Fruit fly (Drosophila melanogaster) whole organism: ENCODE results near the gene Slimp.

ENCODE experiments used
- CG8478 ChIP-seq: fragments of >200 bp; optimal IDR thresholded peaks from 2 replicates; lab custom pipeline; 2018; ENCODE audit warnings: inconsistent platforms
- Dll ChIP-seq: fragments of >200 bp; optimal IDR thresholded peaks from 2 replicates; lab custom pipeline; 2017
- EcR ChIP-seq, 2 experiments: fragments of >200 bp; optimal IDR thresholded peaks; 2 replicates each; lab custom pipeline; 2017; ENCODE audit warnings: missing biosample characterization in 2 of 2, missing genetic modification characterization in 2 of 2, missing genetic modification reagents in 2 of 2
- pan ChIP-seq: fragments of >200 bp; optimal IDR thresholded peaks from 2 replicates; lab custom pipeline; 2017
- psq ChIP-seq: fragments of >200 bp; optimal IDR thresholded peaks from 2 replicates; lab custom pipeline; 2017
- usp ChIP-seq: fragments of >200 bp; optimal IDR thresholded peaks from 2 replicates; lab custom pipeline; 2017; ENCODE audit warnings: missing biosample characterization, missing genetic modification characterization, mixed read lengths

Gene Slimp

DNA sequence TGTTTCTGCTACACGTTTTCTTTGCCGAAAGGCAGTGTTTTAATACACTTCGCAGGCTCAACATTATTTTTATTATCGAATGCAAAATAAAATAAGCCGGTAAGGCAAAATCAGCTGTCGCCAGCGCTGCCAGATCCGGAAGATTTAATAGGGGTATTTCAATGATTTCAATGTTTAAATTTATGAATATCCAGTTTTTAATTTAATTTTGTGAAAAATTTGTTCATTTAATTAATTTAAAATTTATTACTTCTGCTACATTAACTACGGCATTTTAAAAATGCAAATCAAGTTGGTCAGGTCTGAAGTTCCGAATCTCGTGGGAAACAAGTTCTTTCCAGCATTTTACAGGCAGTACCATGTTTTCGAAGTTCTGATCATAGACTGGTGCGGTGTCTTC is at the start of gene Slimp:
TSS of gene Slimp (minus strand) at position 130 of the 400 bp plus-strand sequence.
- TF ChIP-seq CG8478 (lab: Kevin White, UChicago) = no peak
- TF ChIP-seq Dll (lab: Kevin White, UChicago) = no peak
- no peak for TF ChIP-seq pan (lab: Kevin White, UChicago)
- no peak for TF ChIP-seq usp (GFP tag; lab: Kevin White, UChicago)

DNA sequence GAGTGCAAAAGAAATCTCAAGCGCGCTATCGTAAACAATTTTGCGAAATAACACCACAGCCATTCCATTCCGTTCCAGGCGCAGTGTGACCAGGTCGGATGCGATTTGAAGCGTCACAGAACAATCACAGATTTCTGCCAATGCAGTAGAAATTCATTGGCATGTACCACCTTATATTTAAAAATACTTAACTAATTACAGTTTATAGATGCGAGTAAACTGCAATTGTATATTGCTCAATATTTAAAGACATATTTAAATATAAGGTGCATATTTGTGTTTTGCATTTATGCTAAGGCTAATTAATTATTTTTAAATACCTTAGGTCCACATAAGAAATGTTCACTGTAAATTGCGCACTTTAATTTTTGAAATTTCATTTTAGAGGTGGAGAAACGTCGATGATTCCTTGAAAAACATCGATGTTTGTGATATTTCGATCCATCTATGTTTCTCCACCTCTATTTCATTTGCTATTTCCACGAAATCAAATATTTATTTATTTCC is 44.7 kb upstream of the Slimp start, which contains the start of the genes SMC6 and CG6204:
TSS of gene SMC6 (minus strand) at position 51 of the 507 bp plus-strand sequence.
TSS of gene CG6204 (plus strand) at position 460 of the 507 bp plus-strand sequence.
- TF ChIP-seq EcR (GFP tag; optimal IDR thresholded peaks at IDR 0.05; lab: Kevin White, UChicago) = no peak
- no peak for TF ChIP-seq psq (lab: Kevin White, UChicago)
- TF ChIP-seq Dll (lab: Kevin White, UChicago) = no peak
- no peak for TF ChIP-seq usp (GFP tag; lab: Kevin White, UChicago)
- TF ChIP-seq pan (lab: Kevin White, UChicago) = no peak
- TF ChIP-seq CG8478 (lab: Kevin White, UChicago) = no peak

DNA sequence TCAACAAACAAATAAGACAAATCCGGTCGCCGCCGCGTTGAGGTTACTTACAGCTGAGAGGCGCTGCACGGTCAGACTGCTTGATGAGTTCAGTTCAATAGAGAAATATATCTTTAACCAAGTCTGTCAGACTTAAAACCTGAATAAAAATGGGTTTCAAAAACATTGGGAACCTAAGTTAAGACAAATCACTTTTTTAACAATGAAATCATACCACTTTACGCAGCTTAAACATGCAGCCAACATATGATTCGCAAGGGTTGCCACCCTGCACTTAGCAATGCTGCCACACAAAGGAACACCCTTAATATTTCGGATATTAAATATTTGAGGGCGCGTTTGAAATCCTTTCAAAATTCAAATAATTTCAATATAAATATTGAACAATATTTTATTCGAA is 39.9 kb upstream of the Slimp start, which contains the start of gene CG5515:
TSS of gene CG5515 (minus strand) at position 278 of the 400 bp plus-strand sequence.
- TF ChIP-seq psq (lab: Kevin White, UChicago) = no peak
- no peak for TF ChIP-seq EcR (GFP tag; optimal IDR thresholded peaks at IDR 0.05; lab: Kevin White, UChicago)
- TF ChIP-seq pan (lab: Kevin White, UChicago) = no peak

DNA sequence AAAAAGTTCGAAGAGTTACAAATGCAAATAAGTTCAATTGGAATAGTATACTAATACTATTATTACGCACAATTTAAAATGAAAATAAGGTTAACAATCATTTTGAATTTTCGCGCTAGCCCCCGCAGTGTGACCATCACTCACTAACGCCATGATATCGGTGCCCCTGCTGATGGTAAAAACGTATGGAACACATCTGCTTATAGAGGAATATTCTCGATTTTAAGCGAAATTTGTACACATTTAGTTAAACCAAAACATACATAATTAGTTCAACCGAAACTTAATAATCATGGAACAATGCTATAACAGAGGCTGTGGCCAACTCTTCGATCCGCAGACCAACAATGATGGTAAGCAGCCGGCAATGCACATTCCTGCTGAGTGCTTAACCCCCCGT is 37.4 kb upstream of the Slimp start, which contains the start of gene mora:
TSS of gene mora (plus strand) at position 172 of the 400 bp plus-strand sequence.
- TF ChIP-seq Dll (lab: Kevin White, UChicago) = no peak

DNA sequence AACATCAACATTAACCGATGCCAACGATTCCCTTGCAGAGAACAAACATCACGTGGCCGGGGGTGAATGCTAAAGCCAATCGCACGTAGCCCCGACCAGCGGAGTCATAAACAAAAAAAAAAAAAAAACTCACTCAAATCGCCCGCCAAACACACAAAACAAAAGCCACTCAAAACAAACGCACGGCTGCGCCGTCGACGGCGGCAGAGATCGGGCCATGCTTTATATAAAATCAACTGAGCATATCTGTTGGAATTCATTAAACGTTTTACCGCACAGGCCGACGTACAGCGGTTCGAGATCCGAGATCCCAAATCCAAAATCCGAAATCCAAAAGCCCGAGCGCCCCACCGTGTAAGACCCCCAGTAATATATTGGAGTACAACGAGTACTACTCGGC is 23.6 kb upstream of the Slimp start, which contains the start of gene CG13606:
TSS of gene CG13606 (plus strand) at position 250 of the 400 bp plus-strand sequence.
- no peak for TF ChIP-seq pan (lab: Kevin White, UChicago)
- TF ChIP-seq usp (GFP tag; lab: Kevin White, UChicago) = no peak
- TF ChIP-seq Dll (lab: Kevin White, UChicago) = no peak
- TF ChIP-seq EcR (GFP tag; optimal IDR thresholded peaks at IDR 0.05; lab: Kevin White, UChicago) = no peak
- no peak for TF ChIP-seq psq (lab: Kevin White, UChicago)
- TF ChIP-seq CG8478 (lab: Kevin White, UChicago) = no peak

DNA sequence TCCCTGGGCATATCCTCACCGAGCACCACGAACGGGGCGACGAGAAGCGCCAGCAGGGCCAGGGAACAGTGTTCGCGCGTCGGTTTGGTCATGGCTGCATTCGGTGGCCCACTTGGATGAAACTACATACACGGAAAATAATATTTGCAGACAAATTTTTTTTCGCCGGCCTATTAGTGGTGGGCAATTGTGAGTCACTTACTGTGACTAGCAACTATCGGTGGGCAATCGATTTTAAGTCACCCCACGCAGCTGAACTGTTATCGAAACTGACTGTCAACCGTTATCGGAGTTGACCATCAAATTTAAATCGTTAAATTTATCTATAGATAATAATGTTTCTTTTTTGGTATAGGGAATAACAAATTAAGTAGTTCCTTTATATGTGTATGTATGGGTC is 20.6 kb upstream of the Slimp start, which contains the start of gene CG5510:
TSS of gene CG5510 (minus strand) at position 201 of the 400 bp plus-strand sequence.
- no peak for TF ChIP-seq Dll (lab: Kevin White, UChicago)
- TF ChIP-seq CG8478 (lab: Kevin White, UChicago) = no peak
- no peak for TF ChIP-seq usp (GFP tag; lab: Kevin White, UChicago)
- TF ChIP-seq EcR (GFP tag; optimal IDR thresholded peaks at IDR 0.05; lab: Kevin White, UChicago) = no peak
- TF ChIP-seq pan (lab: Kevin White, UChicago) = no peak
- TF ChIP-seq psq (lab: Kevin White, UChicago) = no peak

DNA sequence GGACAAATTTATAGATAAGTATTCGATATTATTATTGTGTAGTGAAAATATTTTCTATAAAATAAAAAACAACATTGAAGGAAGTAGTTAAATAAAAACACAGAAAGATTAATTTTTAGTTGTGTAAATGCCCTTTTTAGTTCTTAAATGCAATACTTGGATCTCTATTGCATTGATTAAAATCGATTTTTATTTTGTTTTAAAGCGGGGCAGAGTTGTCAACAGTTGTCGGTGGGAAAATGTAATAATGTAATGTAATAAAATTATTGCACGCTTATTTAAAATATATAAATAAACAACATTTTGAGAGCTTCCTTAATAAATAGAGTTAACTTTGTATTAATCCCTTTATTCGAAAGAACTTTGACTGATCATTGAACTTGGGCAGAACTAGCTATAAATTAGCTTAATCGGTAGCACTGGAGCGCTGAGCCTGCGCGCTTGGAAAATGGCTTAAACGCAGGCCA is 14.8 kb upstream of the Slimp start, which contains the start of gene Apc2:
TSS of gene Apc2 (plus strand) at position 411 of the 467 bp plus-strand sequence.
- no peak for TF ChIP-seq CG8478 (lab: Kevin White, UChicago)
- TF ChIP-seq EcR (GFP tag; optimal IDR thresholded peaks at IDR 0.05; lab: Kevin White, UChicago) = no peak
- no peak for TF ChIP-seq Dll (lab: Kevin White, UChicago)
- no peak for TF ChIP-seq psq (lab: Kevin White, UChicago)
- no peak for TF ChIP-seq usp (GFP tag; lab: Kevin White, UChicago)
- TF ChIP-seq pan (lab: Kevin White, UChicago) = no peak

DNA sequence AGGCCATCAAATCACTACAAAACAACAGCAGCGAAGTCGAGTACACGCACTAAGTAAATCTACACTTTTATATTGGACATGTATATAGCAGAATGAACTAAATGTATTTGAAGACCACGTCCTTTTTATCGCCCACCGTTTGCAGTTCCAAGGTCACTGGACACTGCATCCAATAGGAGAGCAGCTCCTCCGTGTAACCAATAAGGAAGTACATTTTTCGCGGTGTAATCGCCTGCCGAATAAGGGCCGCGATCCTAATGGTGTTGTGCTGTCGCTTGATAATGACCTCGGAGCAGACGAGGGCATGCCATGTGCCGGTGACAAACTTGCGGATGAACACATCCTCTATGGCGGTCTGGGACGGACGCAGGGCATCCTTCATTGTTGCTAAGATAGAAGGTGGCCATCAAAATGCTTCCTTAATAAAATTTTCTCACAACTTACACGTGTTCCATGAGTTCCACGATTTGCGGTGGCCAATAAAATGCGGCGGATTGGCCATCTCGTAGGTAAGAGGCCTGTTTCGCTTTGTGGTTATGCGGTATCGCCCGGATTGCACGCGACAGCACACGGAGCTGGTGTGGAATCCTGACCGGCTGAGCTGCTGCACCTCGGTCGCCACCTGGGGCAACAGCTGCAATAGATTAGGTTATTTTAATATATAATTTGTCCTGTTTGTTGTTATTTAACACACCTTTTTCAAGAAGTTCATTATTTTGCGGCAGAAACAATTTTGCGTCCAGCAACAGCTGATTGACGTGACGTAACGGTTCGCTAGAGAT is 14.2 kb upstream of the Slimp start, which contains the start of gene mRpS24:
TSS of gene mRpS24 (minus strand) at position 772 of the 782 bp plus-strand sequence.
- no peak for TF ChIP-seq EcR (GFP tag; optimal IDR thresholded peaks at IDR 0.05; lab: Kevin White, UChicago)
- no peak for TF ChIP-seq usp (GFP tag; lab: Kevin White, UChicago)
- TF ChIP-seq Dll (lab: Kevin White, UChicago) = no peak
- TF ChIP-seq pan (lab: Kevin White, UChicago) = no peak
- no peak for TF ChIP-seq CG8478 (lab: Kevin White, UChicago)
- TF ChIP-seq psq (lab: Kevin White, UChicago) = no peak

DNA sequence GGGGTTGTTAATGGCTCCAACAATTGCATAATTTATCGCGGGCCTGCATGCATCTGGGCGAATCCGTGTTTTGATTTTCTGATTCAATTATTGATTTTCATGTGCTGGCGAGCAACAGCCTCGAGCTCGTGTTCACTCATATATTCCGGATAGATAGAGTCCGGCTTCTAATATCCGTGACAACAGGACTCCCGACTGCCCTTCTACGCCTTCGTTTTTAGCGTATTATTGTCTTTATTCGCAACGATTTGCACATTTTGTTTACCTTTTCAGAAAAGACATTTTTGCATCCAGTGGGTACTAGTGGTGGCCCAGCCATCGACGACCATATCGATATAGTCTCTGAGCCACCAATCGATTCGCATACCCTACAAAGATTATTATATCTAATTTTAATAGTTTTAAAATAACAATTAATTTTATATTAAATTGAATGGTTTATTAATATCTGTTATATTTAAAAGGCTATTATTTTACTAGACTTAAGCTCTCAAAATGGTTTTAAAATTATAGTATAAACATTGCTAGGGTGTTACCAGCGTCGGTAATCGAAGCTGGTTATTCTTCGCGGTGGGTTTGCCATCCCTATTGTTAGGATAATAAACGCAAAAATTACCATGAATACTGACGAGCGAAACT is 12.5 kb upstream of the Slimp start, which contains the start of the genes Myo95E and TBC1d7:
TSS of gene Myo95E (minus strand) at position 326 of the 639 bp plus-strand sequence.
TSS of gene TBC1d7 (plus strand) at position 555 of the 639 bp plus-strand sequence.
- TF ChIP-seq Dll (lab: Kevin White, UChicago) (no peak), pan (lab: Kevin White, UChicago) (peak; percentile 69)

DNA sequence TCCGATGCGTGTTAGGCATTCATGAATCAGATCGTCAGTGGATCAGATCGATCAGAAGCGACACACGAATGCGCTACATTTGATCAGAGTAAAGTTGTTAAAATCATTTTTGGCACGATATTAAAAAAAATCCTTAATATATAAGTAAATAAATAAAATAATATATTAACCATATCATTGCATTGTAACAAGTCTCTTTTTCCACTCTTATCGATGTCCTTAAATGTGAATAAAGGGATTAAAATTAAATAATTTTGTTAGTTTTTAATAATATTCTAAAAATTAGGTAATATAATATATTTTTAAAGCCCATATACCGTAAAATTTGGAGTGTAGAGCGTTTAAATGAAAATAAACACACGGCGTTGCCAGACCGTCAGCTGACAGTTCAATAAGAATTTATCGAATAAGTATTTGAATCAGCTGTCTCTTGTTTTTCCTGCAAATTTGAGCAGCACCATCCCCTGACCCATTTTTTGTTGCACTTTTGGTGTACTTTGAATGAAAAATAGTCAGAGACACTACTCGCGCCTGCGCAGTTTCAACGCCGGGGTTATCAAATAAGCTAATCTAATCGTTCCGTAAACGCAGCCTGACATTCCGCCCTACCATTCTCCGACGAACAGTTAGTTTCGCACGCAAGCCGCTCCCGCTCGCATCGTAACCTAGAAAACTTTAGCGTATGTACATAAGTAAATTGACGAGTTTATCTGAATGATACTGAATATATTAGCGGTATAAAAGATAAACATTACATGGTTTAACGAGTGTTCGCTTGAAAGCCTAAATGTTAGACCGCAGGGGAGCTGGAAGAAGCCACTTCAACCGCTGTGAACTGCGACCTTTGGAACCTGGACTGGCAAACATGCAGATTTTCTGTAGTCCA is 3.4 kb upstream of the Slimp start, which contains the start of the genes p38a and CG6178:
TSS of gene p38a (minus strand) at position 398 of the 886 bp plus-strand sequence.
TSS of gene CG6178 (plus strand) at position 424 of the 886 bp plus-strand sequence.
- TF ChIP-seq CG8478 (lab: Kevin White, UChicago) (no peak), psq (lab: Kevin White, UChicago) (no peak), pan (lab: Kevin White, UChicago) (no peak), Dll (lab: Kevin White, UChicago) (no peak), EcR (GFP tag; optimal IDR thresholded peaks at IDR 0.05; lab: Kevin White, UChicago) (no peak), usp (GFP tag; lab: Kevin White, UChicago) (no peak)
